Fruit fly (Drosophila melanogaster): ENCODE data around the gene Son.

Son gene

DNA sequence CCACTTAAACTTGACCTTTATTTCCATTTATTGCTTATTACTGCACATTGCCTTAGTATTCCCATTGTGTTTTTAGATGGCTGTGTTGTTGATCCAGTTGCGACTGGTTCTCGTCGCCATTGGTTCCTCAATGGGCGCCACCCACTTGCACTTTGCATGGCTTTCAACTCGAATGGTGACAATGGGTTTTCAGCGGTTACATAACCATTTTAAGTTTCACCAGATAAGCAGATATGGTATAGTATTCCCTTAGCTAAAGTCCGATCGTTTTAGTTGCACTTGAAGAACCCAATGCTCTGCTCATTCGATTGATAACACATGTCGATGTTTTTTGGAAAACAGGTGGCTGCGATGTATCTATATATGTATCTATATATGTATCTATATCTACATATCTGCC is 24.1 kb downstream of the Son start:
- TF ChIP-seq Jra (GFP tag; optimal IDR thresholded peaks at IDR 0.05), result no peak
- peak; percentile 39 for TF ChIP-seq Hr83 (GFP tag; optimal IDR thresholded peaks at IDR 0.05; ENCODE audit: poor library complexity, severe bottlenecking)

DNA sequence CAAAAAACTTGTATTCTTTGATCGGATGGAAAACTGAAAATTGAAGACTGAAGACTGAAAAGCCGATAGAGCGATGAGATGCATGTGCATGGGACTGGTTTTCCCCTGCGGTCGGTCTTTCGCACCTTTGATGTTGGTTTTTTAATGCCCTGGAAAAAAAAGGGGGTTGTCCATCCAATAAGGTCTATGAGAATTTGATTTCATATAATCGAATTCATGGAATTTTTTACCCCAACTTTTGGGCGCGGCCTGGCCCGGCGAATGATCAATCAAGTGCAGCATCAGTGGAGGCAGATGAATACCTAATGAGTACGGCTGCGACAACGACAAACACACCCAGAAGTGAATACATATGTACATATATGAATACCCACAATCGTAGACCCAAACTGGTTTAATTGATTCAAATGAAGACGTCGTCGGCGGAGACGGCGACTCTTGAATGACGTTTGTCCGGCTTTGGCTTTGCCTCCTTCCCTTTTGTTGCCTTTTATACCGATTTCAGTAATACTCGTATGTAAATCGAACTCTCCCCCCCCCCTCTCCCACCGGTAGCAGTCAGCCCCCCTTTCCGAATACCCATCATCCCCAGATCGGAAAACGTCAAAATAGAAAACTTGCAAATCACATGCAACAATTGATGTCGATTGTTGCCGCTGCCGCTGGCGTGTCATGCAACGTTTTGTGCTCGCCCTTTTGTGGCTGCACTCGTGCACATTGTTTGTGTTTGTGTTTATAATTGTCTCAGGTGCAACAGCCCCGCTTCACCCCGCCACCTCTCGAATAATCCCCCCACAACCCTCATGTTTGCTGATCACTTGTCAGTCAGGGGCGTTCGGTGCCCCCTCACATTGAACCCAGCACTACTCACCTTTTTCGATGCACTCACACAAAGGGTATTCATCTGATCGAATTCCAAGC is 25.4 kb downstream of the Son start:
- TF ChIP-seq brk (GFP tag; optimal IDR thresholded peaks at IDR 0.05), result no peak

DNA sequence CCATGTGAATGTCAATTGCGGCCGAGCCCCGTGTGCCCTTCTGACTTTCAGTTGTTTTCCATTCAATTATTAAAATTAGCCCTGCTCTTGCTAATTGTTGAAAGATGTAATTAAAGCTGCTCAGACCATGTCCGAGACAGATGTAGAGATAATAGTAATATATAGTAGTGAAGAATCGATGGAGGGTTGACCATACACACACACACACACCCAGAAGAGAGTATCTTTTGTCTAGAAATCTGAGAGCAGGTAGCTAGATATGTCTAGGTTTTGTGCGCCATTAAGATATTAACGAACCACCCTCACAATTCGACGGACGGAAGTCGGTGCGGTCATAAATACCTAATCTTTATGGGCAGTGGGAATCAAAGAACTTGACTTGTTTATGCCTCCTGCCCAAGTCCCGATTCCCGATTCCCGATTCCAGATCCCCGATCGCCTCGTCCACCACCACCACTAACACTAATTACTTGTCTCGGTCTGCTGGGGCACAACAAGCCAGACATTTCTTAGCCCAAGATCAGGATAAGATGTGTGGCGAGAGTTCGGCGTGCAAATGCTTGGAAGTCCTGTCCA is 26.7 kb downstream of the Son start:
- no peak for TF ChIP-seq brk (GFP tag; optimal IDR thresholded peaks at IDR 0.05)
- no peak for TF ChIP-seq Hr83 (GFP tag; optimal IDR thresholded peaks at IDR 0.05; ENCODE audit: poor library complexity, severe bottlenecking)
- TF ChIP-seq pan (optimal IDR thresholded peaks at IDR 0.05), result no peak
- no peak for TF ChIP-seq sv (GFP tag; optimal IDR thresholded peaks at IDR 0.05)
- no peak for TF ChIP-seq N (GFP tag; optimal IDR thresholded peaks at IDR 0.05)
- no peak for TF ChIP-seq h (GFP tag; optimal IDR thresholded peaks at IDR 0.05)
- TF ChIP-seq br (GFP tag; optimal IDR thresholded peaks at IDR 0.05), result no peak
- no peak for TF ChIP-seq OdsH (GFP tag; optimal IDR thresholded peaks at IDR 0.05)
- TF ChIP-seq jim (GFP tag; optimal IDR thresholded peaks at IDR 0.05), result no peak
- TF ChIP-seq psq (GFP tag; optimal IDR thresholded peaks at IDR 0.05), result no peak
- TF ChIP-seq Hnf4 (GFP tag; optimal IDR thresholded peaks at IDR 0.05), result no peak
- no peak for TF ChIP-seq dmrt93B (GFP tag; optimal IDR thresholded peaks at IDR 0.05)
- no peak for TF ChIP-seq rgr (GFP tag; optimal IDR thresholded peaks at IDR 0.05)
- no peak for TF ChIP-seq Myc (optimal IDR thresholded peaks at IDR 0.05)
- TF ChIP-seq CG9705 (GFP tag; optimal IDR thresholded peaks at IDR 0.05), result no peak
- no peak for TF ChIP-seq Dfd (GFP tag; optimal IDR thresholded peaks at IDR 0.05)

DNA sequence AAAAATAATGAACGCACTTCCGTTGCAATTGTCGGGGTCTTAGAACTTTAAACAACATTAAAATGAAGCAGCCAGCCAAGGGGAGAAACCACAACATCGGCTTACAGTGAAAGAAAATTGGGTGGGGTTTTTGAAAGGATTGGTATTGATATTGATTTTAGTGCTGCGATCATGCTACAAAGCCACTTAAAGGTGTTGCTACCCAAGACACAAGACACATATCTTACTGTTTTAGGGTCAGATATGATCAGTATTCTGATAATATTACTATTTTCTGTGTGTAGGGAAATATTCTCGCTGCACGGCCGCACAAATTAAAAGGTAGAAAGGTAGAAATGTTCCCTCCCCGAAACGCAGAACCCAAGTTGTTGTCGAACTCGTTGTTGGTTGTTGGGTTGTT is 27.2 kb downstream of the Son start:
- TF ChIP-seq br (GFP tag; optimal IDR thresholded peaks at IDR 0.05), result peak; percentile 21
- TF ChIP-seq foxo (GFP tag; optimal IDR thresholded peaks at IDR 0.05), result peak in 1 of 2 experiments; percentile 37
- TF ChIP-seq rgr (GFP tag; optimal IDR thresholded peaks at IDR 0.05), result peak; percentile 9
- no peak for TF ChIP-seq CrebA (GFP tag; optimal IDR thresholded peaks at IDR 0.05; ENCODE audit: borderline replicate concordance)
- TF ChIP-seq fru (GFP tag; optimal IDR thresholded peaks at IDR 0.05), result peak; percentile 40
- peak; percentile 6 for TF ChIP-seq HLH106 (tag; optimal IDR thresholded peaks at IDR 0.05)
- TF ChIP-seq OdsH (GFP tag; optimal IDR thresholded peaks at IDR 0.05), result no peak
- peak; percentile 33 for TF ChIP-seq h (GFP tag; optimal IDR thresholded peaks at IDR 0.05)
- no peak for TF ChIP-seq Hr83 (GFP tag; optimal IDR thresholded peaks at IDR 0.05; ENCODE audit: poor library complexity, severe bottlenecking)
- peak; percentile 23 for TF ChIP-seq ey (GFP tag; optimal IDR thresholded peaks at IDR 0.05)

- TF ChIP-seq Vsx2 (GFP tag; optimal IDR thresholded peaks at IDR 0.05; ENCODE audit: partially characterized antibody) (peak; percentile 66), Hnf4 (GFP tag; optimal IDR thresholded peaks at IDR 0.05) (no peak), Sp1 (GFP tag; optimal IDR thresholded peaks at IDR 0.05) (no peak), psq (GFP tag; optimal IDR thresholded peaks at IDR 0.05) (no peak), CG9705 (GFP tag; optimal IDR thresholded peaks at IDR 0.05) (no peak), Jra (GFP tag; optimal IDR thresholded peaks at IDR 0.05) (no peak), foxo (GFP tag; optimal IDR thresholded peaks at IDR 0.05) (no peak)
These were observed 29.3 kb downstream of the Son start for dm6 chr3R:9606913-9607804.

DNA sequence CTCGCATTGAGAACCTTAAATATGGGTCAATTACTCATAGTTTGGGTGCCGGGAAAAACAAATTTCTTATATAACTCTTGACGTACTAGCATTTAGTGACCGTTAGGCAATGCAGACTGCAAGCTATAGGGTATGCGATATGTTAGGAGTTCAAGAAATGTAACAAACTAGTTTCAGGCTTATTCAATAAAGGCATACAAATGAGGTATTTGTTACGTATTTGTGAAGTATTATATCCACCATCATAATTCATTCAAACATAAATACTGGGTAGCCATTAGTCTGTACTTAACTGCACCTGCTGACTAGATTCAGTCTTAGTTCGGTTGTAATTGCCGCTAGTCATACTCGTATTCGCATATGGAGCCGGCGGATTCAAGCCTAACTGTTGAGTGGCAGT is 30.4 kb downstream of the Son start:
- TF ChIP-seq N (GFP tag; optimal IDR thresholded peaks at IDR 0.05) (no peak), dsf (GFP tag; optimal IDR thresholded peaks at IDR 0.05; ENCODE audit: borderline replicate concordance) (no peak), Myc (optimal IDR thresholded peaks at IDR 0.05) (no peak), Sp1 (GFP tag; optimal IDR thresholded peaks at IDR 0.05) (no peak), Hr83 (GFP tag; optimal IDR thresholded peaks at IDR 0.05; ENCODE audit: poor library complexity, severe bottlenecking) (no peak), foxo (GFP tag; optimal IDR thresholded peaks at IDR 0.05) (no peak), lola (GFP tag; optimal IDR thresholded peaks at IDR 0.05) (no peak), psq (GFP tag; optimal IDR thresholded peaks at IDR 0.05) (no peak), h (GFP tag; optimal IDR thresholded peaks at IDR 0.05) (no peak), woc (GFP tag; optimal IDR thresholded peaks at IDR 0.05) (no peak), Hnf4 (GFP tag; optimal IDR thresholded peaks at IDR 0.05) (no peak), CrebA (GFP tag; optimal IDR thresholded peaks at IDR 0.05; ENCODE audit: borderline replicate concordance) (no peak)
